Worm (Caenorhabditis elegans) whole organism, midembryonic: ENCODE data around the gene F35H8.2.

Experiments used
- T22C8.4 ChIP-seq: fragments of 200-800 bp; sonication (Bioruptor generic); IDR thresholded peaks from 2 replicates; pipeline ENCODE4 v1.3.6; 2022; ENCODE audit warnings: missing genetic modification characterization, missing compliant biosample characterization
- flt-1 ChIP-seq: fragments of 200-800 bp; sonication (Bioruptor generic); IDR thresholded peaks from 2 replicates; pipeline ENCODE4 v1.3.6; 2022; ENCODE audit warnings: missing genetic modification characterization, missing compliant biosample characterization
- klf-2 ChIP-seq: fragments of 200-800 bp; sonication (Bioruptor generic); conservative IDR thresholded peaks from 2 replicates; pipeline ENCODE4 v1.3.6; 2022; ENCODE audit warnings: missing genetic modification reagents, missing genetic modification characterization, missing compliant biosample characterization
- ref-1 ChIP-seq: fragments of 200-800 bp; sonication (Bioruptor generic); conservative IDR thresholded peaks from 2 replicates; pipeline ENCODE4 v1.3.6; 2022; ENCODE audit warnings: missing genetic modification reagents, missing genetic modification characterization, missing compliant biosample characterization
- ztf-29 ChIP-seq: fragments of 200-800 bp; sonication (Bioruptor generic); IDR thresholded peaks from 2 replicates; pipeline ENCODE4 v1.3.6; 2022; ENCODE audit warnings: missing genetic modification reagents, missing genetic modification characterization, missing compliant biosample characterization

DNA sequence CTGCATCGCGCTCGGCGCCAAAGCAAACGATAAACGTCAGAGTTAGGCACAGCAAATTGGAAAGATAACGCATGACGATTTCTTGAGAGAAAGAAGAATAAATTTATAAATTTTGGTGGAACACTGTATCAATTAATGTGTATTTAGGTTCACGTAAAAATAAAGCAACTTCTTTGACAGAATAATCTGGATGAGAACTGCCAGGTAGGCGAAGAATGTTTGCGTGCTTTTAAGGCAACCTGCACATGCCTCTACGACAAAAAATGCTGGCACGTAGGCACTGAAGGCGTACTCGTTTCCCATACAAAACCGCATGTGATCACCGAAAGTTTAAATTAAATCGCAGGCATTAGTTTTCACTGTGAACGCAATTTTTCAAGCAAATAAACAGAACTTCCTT, 2.1 kb upstream of the F35H8.2 start, which contains the start of gene F35H8.1:
- TF ChIP-seq T22C8.4 (GFP tag; lab: Robert Waterston, UW): no peak
- no peak for TF ChIP-seq flt-1 (GFP tag; lab: Robert Waterston, UW)
- no peak for TF ChIP-seq klf-2 (GFP tag; lab: Robert Waterston, UW)
- no peak for TF ChIP-seq ztf-29
- no peak for TF ChIP-seq ref-1 (GFP tag; lab: Robert Waterston, UW)
